Fruit fly (Drosophila melanogaster) whole organism, embryonic: ENCODE measurements around the gene CG33489.

ENCODE experiments used
- Adf1 ChIP-seq: fragments of 200-800 bp; sonication (Bioruptor generic); IDR thresholded peaks from 2 replicates; pipeline ENCODE4 v1.3.6; 2022; ENCODE audit warnings: missing biosample characterization, missing genetic modification characterization
- Aef1 ChIP-seq: fragments of 200-800 bp; sonication (Bioruptor generic); IDR thresholded peaks from 3 replicates; pipeline ENCODE4 v1.3.6; 2022; ENCODE audit warnings: missing biosample characterization, missing genetic modification characterization
- Atf6 ChIP-seq: fragments of 200-800 bp; sonication (Bioruptor generic); IDR thresholded peaks from 2 replicates; pipeline ENCODE4 v1.3.6; 2022; ENCODE audit warnings: missing biosample characterization, missing genetic modification characterization
- B-H1 ChIP-seq: fragments of 200-800 bp; sonication (Bioruptor generic); IDR thresholded peaks from 3 replicates; pipeline ENCODE4 v1.3.6; 2022; ENCODE audit warnings: missing biosample characterization, missing genetic modification characterization
- Bgb ChIP-seq: fragments of 200-800 bp; sonication (Bioruptor generic); IDR thresholded peaks from 2 replicates; pipeline ENCODE4 v1.3.6; 2022; ENCODE audit warnings: missing biosample characterization, missing genetic modification characterization; ENCODE audit not compliant: partially characterized antibody
- C15 ChIP-seq: fragments of 200-800 bp; sonication (Bioruptor generic); IDR thresholded peaks from 3 replicates; pipeline ENCODE4 v1.3.6; 2022; ENCODE audit warnings: missing biosample characterization, missing genetic modification characterization
- CG10321 ChIP-seq: fragments of 200-800 bp; sonication (Bioruptor generic); IDR thresholded peaks from 2 replicates; pipeline ENCODE4 v1.3.6; 2022; ENCODE audit warnings: missing biosample characterization, missing genetic modification characterization
- CG10462 ChIP-seq: fragments of 200-800 bp; sonication (Bioruptor generic); optimal IDR thresholded peaks from 2 replicates; lab custom pipeline; 2016; ENCODE audit warnings: missing biosample characterization, missing genetic modification characterization
- CG11247 ChIP-seq: fragments of 200-800 bp; sonication (Bioruptor generic); IDR thresholded peaks from 2 replicates; pipeline ENCODE4 v1.3.6; 2022; ENCODE audit warnings: missing biosample characterization, missing genetic modification characterization
- CG12391 ChIP-seq: fragments of 200-800 bp; sonication (Bioruptor generic); optimal IDR thresholded peaks from 3 replicates; lab custom pipeline; 2018; ENCODE audit warnings: missing biosample characterization, mild to moderate bottlenecking, missing genetic modification characterization, moderate library complexity
- CG12942 ChIP-seq: fragments of 200-800 bp; sonication (Bioruptor generic); optimal IDR thresholded peaks from 3 replicates; lab custom pipeline; 2016; ENCODE audit warnings: missing biosample characterization, missing genetic modification characterization
- CG13296 ChIP-seq: fragments of 200-800 bp; sonication (Bioruptor generic); optimal IDR thresholded peaks from 3 replicates; lab custom pipeline; 2018; ENCODE audit warnings: missing biosample characterization, mild to moderate bottlenecking, missing genetic modification characterization
- CG13624 ChIP-seq: fragments of 200-800 bp; sonication (Bioruptor generic); optimal IDR thresholded peaks from 2 replicates; lab custom pipeline; 2016; ENCODE audit warnings: missing biosample characterization, missing genetic modification characterization
- CG13894 ChIP-seq: fragments of 200-800 bp; sonication (Bioruptor generic); optimal IDR thresholded peaks from 3 replicates; lab custom pipeline; 2018; ENCODE audit warnings: missing biosample characterization, mild to moderate bottlenecking, missing genetic modification characterization, moderate library complexity
- CG15073 ChIP-seq: fragments of 200-800 bp; sonication (Bioruptor generic); optimal IDR thresholded peaks from 2 replicates; lab custom pipeline; 2016; ENCODE audit warnings: missing biosample characterization, missing genetic modification characterization
- CG1529 ChIP-seq: fragments of 200-800 bp; sonication (Bioruptor generic); optimal IDR thresholded peaks from 3 replicates; lab custom pipeline; 2018; ENCODE audit warnings: missing biosample characterization, missing genetic modification characterization
- CG1647 ChIP-seq: fragments of 200-800 bp; sonication (Bioruptor generic); optimal IDR thresholded peaks from 3 replicates; lab custom pipeline; 2016; ENCODE audit warnings: missing biosample characterization, missing genetic modification characterization
- CG17612 ChIP-seq: fragments of 200-800 bp; sonication (Bioruptor generic); IDR thresholded peaks from 2 replicates; pipeline ENCODE4 v1.3.6; 2022; ENCODE audit warnings: missing biosample characterization, missing genetic modification characterization
- CG3995 ChIP-seq: fragments of 200-800 bp; sonication (Bioruptor generic); optimal IDR thresholded peaks from 3 replicates; lab custom pipeline; 2016; ENCODE audit warnings: missing biosample characterization, missing genetic modification characterization
- CG42726 ChIP-seq: fragments of 200-800 bp; sonication (Bioruptor generic); IDR thresholded peaks from 2 replicates; pipeline ENCODE4 v1.3.6; 2022; ENCODE audit warnings: missing biosample characterization, missing genetic modification characterization; ENCODE audit not compliant: partially characterized antibody
- CG4282 ChIP-seq: fragments of 200-800 bp; sonication (Bioruptor generic); optimal IDR thresholded peaks from 2 replicates; lab custom pipeline; 2016; ENCODE audit warnings: missing biosample characterization, missing genetic modification characterization
- CG4617 ChIP-seq: fragments of 200-800 bp; sonication (Bioruptor generic); optimal IDR thresholded peaks from 3 replicates; lab custom pipeline; 2016; ENCODE audit warnings: missing biosample characterization, missing genetic modification characterization, borderline replicate concordance
- CG5180 ChIP-seq: fragments of 200-800 bp; sonication (Bioruptor generic); optimal IDR thresholded peaks from 3 replicates; lab custom pipeline; 2017; ENCODE audit warnings: missing biosample characterization, missing genetic modification characterization, mild to moderate bottlenecking, moderate library complexity, missing genetic modification reagents
- CG7987 ChIP-seq: fragments of 200-800 bp; sonication (Bioruptor generic); optimal IDR thresholded peaks from 2 replicates; lab custom pipeline; 2018; ENCODE audit warnings: missing biosample characterization, mild to moderate bottlenecking, missing genetic modification characterization, moderate library complexity
- CG9817 ChIP-seq: fragments of 200-800 bp; sonication (Bioruptor generic); optimal IDR thresholded peaks from 2 replicates; lab custom pipeline; 2018; ENCODE audit warnings: missing biosample characterization, mild to moderate bottlenecking, missing genetic modification characterization, moderate library complexity
- CG9932 ChIP-seq: fragments of 200-800 bp; sonication (Bioruptor generic); IDR thresholded peaks from 2 replicates; pipeline ENCODE4 v1.3.6; 2022; ENCODE audit warnings: missing biosample characterization, missing genetic modification characterization
- E2f2 ChIP-seq: fragments of 200-800 bp; sonication (Bioruptor generic); IDR thresholded peaks from 2 replicates; pipeline ENCODE4 v1.3.6; 2022; ENCODE audit warnings: missing biosample characterization, missing genetic modification characterization
- Ets65A ChIP-seq: fragments of 200-800 bp; sonication (Bioruptor generic); peaks from one replicate; lab custom pipeline; 2016; ENCODE audit warnings: missing biosample characterization, missing genetic modification characterization
- Gsc ChIP-seq: fragments of 200-800 bp; sonication (Bioruptor generic); IDR thresholded peaks from 2 replicates; pipeline ENCODE4 v1.3.6; 2022; ENCODE audit warnings: missing biosample characterization, missing genetic modification characterization
- MBD-R2 ChIP-seq: fragments of 200-800 bp; sonication (Bioruptor generic); IDR thresholded peaks from 2 replicates; pipeline ENCODE4 v1.3.6; 2022; ENCODE audit warnings: missing biosample characterization, missing genetic modification characterization
- Rx ChIP-seq: fragments of 200-800 bp; sonication (Bioruptor generic); IDR thresholded peaks from 2 replicates; pipeline ENCODE4 v1.3.6; 2022; ENCODE audit warnings: missing biosample characterization, missing genetic modification characterization
- Xrp1 ChIP-seq: fragments of 200-800 bp; sonication (Bioruptor generic); IDR thresholded peaks from 2 replicates; pipeline ENCODE4 v1.3.6; 2022; ENCODE audit warnings: missing biosample characterization, missing genetic modification characterization
- bigmax ChIP-seq: fragments of 200-800 bp; sonication (Bioruptor generic); optimal IDR thresholded peaks from 2 replicates; lab custom pipeline; 2018; ENCODE audit warnings: missing biosample characterization, mild to moderate bottlenecking, missing genetic modification characterization
- bowl ChIP-seq: fragments of 200-800 bp; sonication (Bioruptor generic); IDR thresholded peaks from 2 replicates; pipeline ENCODE4 v1.3.6; 2022; ENCODE audit warnings: missing biosample characterization, missing genetic modification characterization
- dimm ChIP-seq: fragments of 200-800 bp; sonication (Bioruptor generic); IDR thresholded peaks from 2 replicates; pipeline ENCODE4 v1.3.6; 2022; ENCODE audit warnings: missing biosample characterization, missing genetic modification characterization
- dysf ChIP-seq: fragments of 200-800 bp; sonication (Bioruptor generic); IDR thresholded peaks from 3 replicates; pipeline ENCODE4 v1.3.6; 2022; ENCODE audit warnings: missing biosample characterization, missing genetic modification characterization
- eve ChIP-seq, 2 experiments: fragments of >200 bp; optimal IDR thresholded peaks; 2 replicates each; lab custom pipeline; 2017; ENCODE audit warnings: missing biosample characterization in 2 of 2, missing genetic modification characterization in 2 of 2
- fd102C ChIP-seq: fragments of 200-800 bp; sonication (Bioruptor generic); optimal IDR thresholded peaks from 2 replicates; lab custom pipeline; 2018; ENCODE audit warnings: missing biosample characterization, mild to moderate bottlenecking, missing genetic modification characterization, moderate library complexity
- hb ChIP-seq: fragments of 200-800 bp; sonication (Bioruptor generic); IDR thresholded peaks from 3 replicates; pipeline ENCODE4 v1.3.6; 2022; ENCODE audit warnings: missing biosample characterization, missing genetic modification characterization; ENCODE audit not compliant: partially characterized antibody
- lola ChIP-seq, 3 experiments: fragments of >200 bp in 2 of 3; fragments of 200-800 bp in 1 of 3; sonication (Bioruptor generic) in 1 of 3; optimal IDR thresholded peaks; 2 replicates each; lab custom pipeline; 2017 to 2019; ENCODE audit warnings: missing biosample characterization in 3 of 3, missing genetic modification characterization in 3 of 3, mild to moderate bottlenecking in 1 of 3, moderate library complexity in 1 of 3
- maf-S ChIP-seq: fragments of 200-800 bp; sonication (Bioruptor generic); optimal IDR thresholded peaks from 2 replicates; lab custom pipeline; 2016; ENCODE audit warnings: missing biosample characterization, missing genetic modification characterization
- nom ChIP-seq: fragments of 200-800 bp; sonication (Bioruptor generic); optimal IDR thresholded peaks from 2 replicates; lab custom pipeline; 2017; ENCODE audit warnings: missing biosample characterization, missing genetic modification characterization, mild to moderate bottlenecking, moderate library complexity, missing genetic modification reagents
- row ChIP-seq: fragments of 200-800 bp; sonication (Bioruptor generic); IDR thresholded peaks from 3 replicates; pipeline ENCODE4 v1.3.6; 2022; ENCODE audit warnings: missing biosample characterization, missing genetic modification characterization
- sc ChIP-seq, 3 experiments: fragments of >200 bp in 2 of 3; fragments of 200-800 bp in 1 of 3; sonication (Bioruptor generic) in 1 of 3; optimal IDR thresholded peaks; 2 replicates in 2 of 3; 3 replicates in 1 of 3; lab custom pipeline; 2017; ENCODE audit warnings: mild to moderate bottlenecking in 1 of 3, missing biosample characterization in 1 of 3, missing genetic modification characterization in 1 of 3, missing genetic modification reagents in 1 of 3
- sens ChIP-seq: fragments of 200-800 bp; sonication (Bioruptor generic); peaks from one replicate; lab custom pipeline; 2016; ENCODE audit warnings: missing biosample characterization, missing genetic modification characterization
- sima ChIP-seq: fragments of 200-800 bp; sonication (Bioruptor generic); optimal IDR thresholded peaks from 2 replicates; lab custom pipeline; 2016; ENCODE audit warnings: missing biosample characterization, missing genetic modification characterization
- tio ChIP-seq: fragments of 200-800 bp; sonication (Bioruptor generic); optimal IDR thresholded peaks from 2 replicates; lab custom pipeline; 2017; ENCODE audit warnings: missing biosample characterization, missing genetic modification characterization, inconsistent platforms
- ttk ChIP-seq: fragments of 200-800 bp; sonication (Bioruptor generic); IDR thresholded peaks from 2 replicates; pipeline ENCODE4 v2.1.2; 2022; ENCODE audit warnings: missing biosample characterization, missing genetic modification characterization
- unc-4 ChIP-seq: fragments of 200-800 bp; sonication (Bioruptor generic); IDR thresholded peaks from 2 replicates; pipeline ENCODE4 v1.3.6; 2022; ENCODE audit warnings: missing biosample characterization, missing genetic modification characterization; ENCODE audit not compliant: partially characterized antibody
- yki ChIP-seq: fragments of >200 bp; optimal IDR thresholded peaks from 3 replicates; lab custom pipeline; 2018
- zf30C ChIP-seq: fragments of 200-800 bp; sonication (Bioruptor generic); optimal IDR thresholded peaks from 3 replicates; lab custom pipeline; 2018; ENCODE audit warnings: missing biosample characterization, mild to moderate bottlenecking, missing genetic modification characterization

The CG33489 gene

dm6 chr3L:11623245-11623883 lies 46.5 kb upstream of the CG33489 start:
- TF ChIP-seq CG10462 (GFP tag; lab: Kevin White, UChicago) = no peak
- no peak for TF ChIP-seq CG1529 (GFP tag; lab: Kevin White, UChicago)
- no peak for TF ChIP-seq CG9817
- no peak for TF ChIP-seq CG13624 (GFP tag; lab: Kevin White, UChicago)
- TF ChIP-seq Rx (GFP tag; lab: Robert Waterston, UW) = no peak
- no peak for TF ChIP-seq dimm (GFP tag; lab: Robert Waterston, UW)
- no peak for TF ChIP-seq Ets65A (GFP tag; lab: Kevin White, UChicago)
- TF ChIP-seq Adf1 (GFP tag; lab: Robert Waterston, UW) = no peak
- no peak for TF ChIP-seq sima
- TF ChIP-seq nom = peak; percentile 68
- TF ChIP-seq CG13894 (tag; lab: Kevin White, UChicago) = no peak
- no peak for TF ChIP-seq CG4617 (GFP tag; lab: Kevin White, UChicago)
- TF ChIP-seq E2f2 = peak; percentile 33
- TF ChIP-seq MBD-R2 (GFP tag; lab: Robert Waterston, UW) = peak; percentile 17; the same call in 1 of the 2 replicates
- no peak for TF ChIP-seq lola (GFP tag; optimal IDR thresholded peaks at IDR 0.05; lab: Kevin White, UChicago)
- TF ChIP-seq CG1647 (GFP tag; lab: Kevin White, UChicago) = no peak
- TF ChIP-seq CG42726 (GFP tag; lab: Robert Waterston, UW) = no peak
- TF ChIP-seq Atf6 (GFP tag; lab: Robert Waterston, UW) = no peak
- no peak for TF ChIP-seq CG4282
- no peak for TF ChIP-seq tio
- TF ChIP-seq sens (GFP tag; lab: Kevin White, UChicago) = peak; percentile 46
- no peak for TF ChIP-seq C15 (GFP tag; lab: Robert Waterston, UW)
- TF ChIP-seq bowl = no peak
- no peak for TF ChIP-seq B-H1 (GFP tag; lab: Robert Waterston, UW)
- TF ChIP-seq CG7987 (GFP tag; lab: Kevin White, UChicago) = peak; percentile 37
- TF ChIP-seq eve (GFP tag; optimal IDR thresholded peaks at IDR 0.05; lab: Kevin White, UChicago) = no peak
- TF ChIP-seq CG17612 (GFP tag; lab: Robert Waterston, UW) = no peak
- no peak for TF ChIP-seq CG9932 (GFP tag; lab: Robert Waterston, UW)
- TF ChIP-seq ttk (GFP tag; lab: Robert Waterston, UW) = no peak
- no peak for TF ChIP-seq Xrp1 (GFP tag; lab: Robert Waterston, UW)
- TF ChIP-seq CG12942 (GFP tag; lab: Kevin White, UChicago) = no peak
- TF ChIP-seq CG5180 (GFP tag; lab: Kevin White, UChicago) = no peak
- TF ChIP-seq Aef1 = no peak
- TF ChIP-seq zf30C = no peak
- no peak for TF ChIP-seq maf-S (GFP tag; lab: Kevin White, UChicago)
- TF ChIP-seq CG3995 (GFP tag; lab: Kevin White, UChicago) = no peak
- no peak for TF ChIP-seq Gsc (GFP tag; lab: Robert Waterston, UW)
- TF ChIP-seq bigmax (GFP tag; lab: Kevin White, UChicago) = no peak
- TF ChIP-seq fd102C (GFP tag; lab: Kevin White, UChicago) = no peak
- no peak for TF ChIP-seq hb (GFP tag; lab: Robert Waterston, UW)
- TF ChIP-seq CG11247 (GFP tag; lab: Robert Waterston, UW) = no peak
- peak; percentile 41; the same call in 1 of the 3 replicates for TF ChIP-seq row (GFP tag; lab: Robert Waterston, UW)
- TF ChIP-seq Bgb (GFP tag; lab: Robert Waterston, UW) = peak; percentile 31; the same call in 1 of the 2 replicates
- no peak for TF ChIP-seq sc (optimal IDR thresholded peaks at IDR 0.05; lab: Kevin White, UChicago)
- TF ChIP-seq sc (GFP tag; optimal IDR thresholded peaks at IDR 0.05; lab: Kevin White, UChicago) = no peak
- TF ChIP-seq yki (lab: Kevin White, UChicago) = no peak
- TF ChIP-seq CG12391 (tag; lab: Kevin White, UChicago) = no peak
- no peak for TF ChIP-seq CG15073 (GFP tag; lab: Kevin White, UChicago)
- TF ChIP-seq unc-4 (GFP tag; lab: Robert Waterston, UW) = peak; percentile 21; the same call in 1 of the 2 replicates
- TF ChIP-seq CG10321 (GFP tag; lab: Robert Waterston, UW) = no peak
- no peak for TF ChIP-seq dysf (GFP tag; lab: Robert Waterston, UW)
- peak; percentile 5 for TF ChIP-seq CG13296 (GFP tag; lab: Kevin White, UChicago)
